Fruit fly (Drosophila melanogaster): Measurements from ENCODE around the gene Tfb4.

dm6 chr2L:1135495-1135894, 15.0 kb downstream of the Tfb4 start:
- no peak for TF ChIP-seq CG3919 (GFP tag; optimal IDR thresholded peaks at IDR 0.05)
- TF ChIP-seq CG31627 (GFP tag; optimal IDR thresholded peaks at IDR 0.05): no peak
- no peak for TF ChIP-seq CG3032 (tag; optimal IDR thresholded peaks at IDR 0.05)
- peak; percentile 31 for TF ChIP-seq acj6 (GFP tag; optimal IDR thresholded peaks at IDR 0.05)
- no peak for TF ChIP-seq dac (GFP tag; optimal IDR thresholded peaks at IDR 0.05)
- TF ChIP-seq fkh (GFP tag; optimal IDR thresholded peaks at IDR 0.05): no peak
- peak; percentile 26 for TF ChIP-seq CG8632 (GFP tag; optimal IDR thresholded peaks at IDR 0.05)
- TF ChIP-seq CG16779 (tag; optimal IDR thresholded peaks at IDR 0.05): no peak
- TF ChIP-seq fd85E (GFP tag; optimal IDR thresholded peaks at IDR 0.05): no peak
- TF ChIP-seq Hr39 (GFP tag; optimal IDR thresholded peaks at IDR 0.05): no peak
- no peak for TF ChIP-seq Blimp-1 (GFP tag; optimal IDR thresholded peaks at IDR 0.05)
- peak; percentile 28 for TF ChIP-seq Ets96B (tag; optimal IDR thresholded peaks at IDR 0.05)
- no peak for TF ChIP-seq Lpt (GFP tag; optimal IDR thresholded peaks at IDR 0.05)
- TF ChIP-seq CG11294 (GFP tag; IDR thresholded peaks at IDR 0.05): no peak

Data from whole organism, prepupa.